Worm (Caenorhabditis elegans): ENCODE measurements around the gene perm-2.

The perm-2 gene

DNA sequence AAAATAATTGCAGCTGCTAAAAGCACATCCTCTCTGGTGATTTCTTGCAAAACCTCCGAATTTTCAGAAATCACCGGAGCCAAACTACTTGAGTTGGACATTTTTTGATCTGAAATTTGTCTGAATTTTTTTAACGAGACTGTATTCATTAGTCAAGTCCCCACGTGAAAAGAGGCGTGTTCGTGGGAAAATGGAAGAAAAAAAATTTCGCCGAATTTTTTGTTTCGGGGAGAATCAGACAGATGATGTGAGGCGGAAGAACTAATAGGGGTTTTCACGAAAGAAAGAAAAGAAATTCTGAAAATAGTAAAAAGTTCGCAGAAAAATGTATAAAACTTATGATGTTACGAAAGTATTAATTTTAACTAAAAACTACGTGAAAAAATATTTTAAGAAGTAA, 8.0 kb upstream of the perm-2 start, which contains the start of gene srx-13:
TSS of gene srx-13 (minus strand) at position 101 of the 400 bp plus-strand sequence.
- TF ChIP-seq unc-130 (tag; optimal IDR thresholded peaks at IDR 0.05) (no peak), sox-4 (tag; optimal IDR thresholded peaks at IDR 0.05) (no peak), fkh-8 (tag; optimal IDR thresholded peaks at IDR 0.05) (peak; percentile 63), C34B4.2 (tag; optimal IDR thresholded peaks at IDR 0.05) (no peak), ceh-63 (GFP tag; optimal IDR thresholded peaks at IDR 0.05) (no peak), hlh-4 (tag; optimal IDR thresholded peaks at IDR 0.05) (no peak), nhr-237 (tag; optimal IDR thresholded peaks at IDR 0.05) (no peak)

DNA sequence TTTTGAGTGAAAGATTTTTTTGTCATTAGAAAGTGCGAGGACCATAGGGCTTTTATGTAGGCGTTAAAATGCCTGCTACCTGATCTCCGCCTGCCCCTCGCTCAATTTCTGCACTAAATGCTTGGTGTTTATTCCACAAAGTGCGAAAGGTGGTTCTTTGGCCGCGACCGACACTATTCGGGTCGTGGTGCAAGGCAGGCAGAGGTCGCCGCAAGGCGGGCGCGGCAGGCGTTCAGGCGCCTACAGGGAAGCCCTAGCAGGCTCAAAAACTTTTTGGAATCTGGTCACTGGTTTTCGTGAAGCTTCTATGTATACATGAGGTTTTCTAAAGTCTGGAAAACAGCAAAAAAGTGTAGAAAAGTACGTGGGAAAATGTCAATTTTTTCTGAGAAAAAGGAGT, 5.7 kb upstream of the perm-2 start:
- TF ChIP-seq nhr-12 (tag; optimal IDR thresholded peaks at IDR 0.05) (no peak), nhr-19 (GFP tag; conservative IDR thresholded peaks at IDR 0.05) (no peak), egl-27 (tag; optimal IDR thresholded peaks at IDR 0.05) (no peak), efl-1 (optimal IDR thresholded peaks at IDR 0.05) (no peak), efl-1 (GFP tag; optimal IDR thresholded peaks at IDR 0.05 in 1 of 2) (peak in 1 of 2 experiments; percentile 19)

ce11 chrIV:1121511-1121910, 5.1 kb upstream of the perm-2 start:
- TF ChIP-seq hpl-2 (GFP tag; optimal IDR thresholded peaks at IDR 0.05) (no peak), grh-1 (GFP tag; IDR thresholded peaks at IDR 0.05) (no peak), ceh-63 (GFP tag; optimal IDR thresholded peaks at IDR 0.05) (no peak), C04F5.9 (tag; optimal IDR thresholded peaks at IDR 0.05) (no peak), egl-13 (tag; optimal IDR thresholded peaks at IDR 0.05) (no peak)

ce11 chrIV:1123357-1123756, 3.2 kb upstream of the perm-2 start:
- TF ChIP-seq efl-1 (optimal IDR thresholded peaks at IDR 0.05) (no peak), efl-1 (GFP tag; optimal IDR thresholded peaks at IDR 0.05 in 1 of 2) (peak in 1 of 2 experiments; percentile 19), ceh-82 (tag; optimal IDR thresholded peaks at IDR 0.05) (no peak), tbx-2 (tag; optimal IDR thresholded peaks at IDR 0.05) (no peak), nhr-77 (tag; optimal IDR thresholded peaks at IDR 0.05) (no peak), mdl-1 (tag; optimal IDR thresholded peaks at IDR 0.05) (no peak), jun-1 (tag; optimal IDR thresholded peaks at IDR 0.05) (no peak), lin-13 (GFP tag; optimal IDR thresholded peaks at IDR 0.05) (no peak), ztf-11 (tag; optimal IDR thresholded peaks at IDR 0.05) (no peak), elt-2 (tag; optimal IDR thresholded peaks at IDR 0.05) (no peak)

ce11 chrIV:1124741-1125140, 1.8 kb upstream of the perm-2 start, which contains the start of gene perm-4:
TSS of gene perm-4 (minus strand) at chrIV:1125107.
- no peak for TF ChIP-seq vab-15 (tag; optimal IDR thresholded peaks at IDR 0.05)
- no peak for TF ChIP-seq isw-1 (GFP tag; IDR thresholded peaks at IDR 0.05)
- no peak for TF ChIP-seq unc-86 (tag; optimal IDR thresholded peaks at IDR 0.05)
- TF ChIP-seq mab-9 (GFP tag; IDR thresholded peaks at IDR 0.05): no peak
- TF ChIP-seq ceh-8 (GFP tag; optimal IDR thresholded peaks at IDR 0.05): no peak
- TF ChIP-seq alr-1 (tag; optimal IDR thresholded peaks at IDR 0.05; ENCODE audit: borderline replicate concordance): no peak
- TF ChIP-seq zag-1 (tag; optimal IDR thresholded peaks at IDR 0.05): no peak
- no peak for TF ChIP-seq pag-3 (tag; optimal IDR thresholded peaks at IDR 0.05; ENCODE audit: borderline replicate concordance, insufficient read depth)

- TF ChIP-seq dpl-1 (GFP tag; optimal IDR thresholded peaks at IDR 0.05) (no peak), mep-1 (tag; optimal IDR thresholded peaks at IDR 0.05) (no peak), C34B4.2 (tag; optimal IDR thresholded peaks at IDR 0.05) (no peak), C04F5.9 (tag; optimal IDR thresholded peaks at IDR 0.05) (no peak), aly-2 (tag; optimal IDR thresholded peaks at IDR 0.05) (no peak), unc-98 (GFP tag; IDR thresholded peaks at IDR 0.05) (no peak), sox-4 (tag; optimal IDR thresholded peaks at IDR 0.05) (no peak)
These were observed 1.3 kb downstream of the perm-2 start for ce11 chrIV:1127852-1128251.

Measured in whole organism, L1 larva.